Worm (Caenorhabditis elegans) whole organism, L2 larva: ENCODE results near the gene Y22D7AL.6.

Experiments
- C34F6.9 ChIP-seq: fragments of 150-350 bp; optimal IDR thresholded peaks from 2 replicates; lab custom pipeline; 2014; ENCODE audit warnings: missing biosample characterization, missing genetic modification characterization
- F13H6.1 ChIP-seq: sonication (generic microtip); optimal IDR thresholded peaks from 2 replicates; lab custom pipeline; 2016; ENCODE audit warnings: missing genetic modification characterization, missing compliant biosample characterization
- elt-1 ChIP-seq: fragments of 150-350 bp; optimal IDR thresholded peaks from 2 replicates; lab custom pipeline; 2014; ENCODE audit warnings: missing biosample characterization, missing genetic modification characterization
- nhr-10 ChIP-seq: sonication (generic microtip); optimal IDR thresholded peaks from 2 replicates; lab custom pipeline; 2017; ENCODE audit warnings: missing biosample characterization, missing genetic modification characterization
- nhr-11 ChIP-seq: fragments of 150-350 bp; optimal IDR thresholded peaks from 2 replicates; lab custom pipeline; 2014; ENCODE audit warnings: missing biosample characterization, missing genetic modification characterization

DNA sequence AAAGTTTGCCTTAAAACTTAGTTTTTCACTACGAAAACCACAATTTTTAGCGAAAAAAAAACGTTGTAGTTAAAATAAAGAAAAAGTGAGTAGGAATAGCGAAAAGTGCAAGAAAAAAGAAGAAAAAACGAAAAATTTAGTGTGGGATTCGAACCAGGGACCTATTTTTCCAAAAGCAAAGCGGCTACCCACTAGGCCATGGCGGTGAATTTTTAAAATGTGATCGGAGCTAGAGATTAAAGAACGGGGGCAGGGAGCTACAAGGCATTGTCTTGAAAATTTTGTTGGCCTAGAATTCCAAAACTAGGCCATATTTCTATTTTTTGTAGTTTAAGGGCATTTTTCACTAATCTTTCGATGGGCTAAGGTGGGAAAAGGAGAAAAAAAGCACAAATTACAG is 950 bp upstream of the Y22D7AL.6 start:
- TF ChIP-seq nhr-11 (tag; lab: Kevin White, UChicago) (no peak), F13H6.1 (no peak), C34F6.9 (tag; lab: Kevin White, UChicago) (no peak), elt-1 (no peak), nhr-10 (tag; lab: Kevin White, UChicago) (no peak)
